Worm (Caenorhabditis elegans) whole organism, L1 larva: Measurements from ENCODE around the gene tub-1.
A peak's percentile ranks its signal among the peaks of the same experiment; 100 is the strongest.

Experiments used
- C04F5.9 ChIP-seq: sonication (generic microtip); optimal IDR thresholded peaks from 2 replicates; lab custom pipeline; 2016; ENCODE audit warnings: missing genetic modification characterization, missing compliant biosample characterization
- F16B12.6 ChIP-seq: fragments of 150-350 bp; optimal IDR thresholded peaks from 2 replicates; lab custom pipeline; 2014; ENCODE audit warnings: missing biosample characterization, missing genetic modification characterization
- aha-1 ChIP-seq: fragments of 150-350 bp; optimal IDR thresholded peaks from 2 replicates; lab custom pipeline; 2014; ENCODE audit warnings: missing biosample characterization, missing genetic modification characterization
- alr-1 ChIP-seq: fragments of 200-800 bp; sonication (Bioruptor generic); optimal IDR thresholded peaks from 2 replicates; lab custom pipeline; 2018; ENCODE audit warnings: borderline replicate concordance, mild to moderate bottlenecking, missing genetic modification characterization, missing compliant biosample characterization
- aly-2 ChIP-seq: fragments of 150-350 bp; optimal IDR thresholded peaks from 2 replicates; lab custom pipeline; 2014; ENCODE audit warnings: missing biosample characterization, missing genetic modification characterization
- ama-1 ChIP-seq: fragments of 150-350 bp; optimal IDR thresholded peaks from 2 replicates; lab custom pipeline; 2014
- blmp-1 ChIP-seq: fragments of 150-350 bp; optimal IDR thresholded peaks from 2 replicates; lab custom pipeline; 2014; ENCODE audit warnings: missing biosample characterization, missing genetic modification characterization
- ceh-82 ChIP-seq, 3 experiments: fragments of 150-350 bp in 1 of 3; sonication (generic microtip) in 2 of 3; optimal IDR thresholded peaks; 2 replicates each; lab custom pipeline; 2014 to 2017; ENCODE audit warnings: missing biosample characterization in 3 of 3, missing genetic modification characterization in 3 of 3
- ceh-90 ChIP-seq: sonication (generic microtip); optimal IDR thresholded peaks from 2 replicates; lab custom pipeline; 2016; ENCODE audit warnings: missing genetic modification characterization, missing compliant biosample characterization
- ces-1 ChIP-seq: fragments of 150-350 bp; optimal IDR thresholded peaks from 2 replicates; lab custom pipeline; 2014; ENCODE audit warnings: missing biosample characterization, missing genetic modification reagents, missing genetic modification characterization
- efl-1 ChIP-seq, 4 experiments: fragments of 150-350 bp; optimal IDR thresholded peaks in 3 of 4; peaks in 1 of 4; 1 replicate in 1 of 4; 2 replicates in 3 of 4; lab custom pipeline; 2014; ENCODE audit warnings: missing biosample characterization in 2 of 4, missing genetic modification characterization in 2 of 4, missing genetic modification reagents in 2 of 4
- efl-3 ChIP-seq: fragments of 200-800 bp; sonication (Bioruptor generic); optimal IDR thresholded peaks from 2 replicates; lab custom pipeline; 2018; ENCODE audit warnings: mild to moderate bottlenecking, missing genetic modification characterization, missing compliant biosample characterization
- egl-13 ChIP-seq: sonication (generic microtip); optimal IDR thresholded peaks from 2 replicates; lab custom pipeline; 2016; ENCODE audit warnings: missing genotype, missing genetic modification reagents, missing genetic modification characterization, missing compliant biosample characterization
- egl-27 ChIP-seq, 2 experiments: fragments of 150-350 bp in 1 of 2; sonication (generic microtip); optimal IDR thresholded peaks; 3 replicates each; lab custom pipeline; 2017 to 2018; ENCODE audit warnings: missing biosample characterization in 2 of 2, missing genetic modification characterization in 2 of 2, missing genetic modification reagents in 2 of 2
- elt-3 ChIP-seq, 6 experiments: fragments of 150-350 bp in 1 of 6; sonication (generic microtip); optimal IDR thresholded peaks; 2 replicates each; lab custom pipeline; 2017 to 2018; ENCODE audit warnings: missing biosample characterization in 6 of 6, missing genetic modification characterization in 6 of 6, inconsistent platforms in 1 of 6
- ets-5 ChIP-seq: fragments of 200-800 bp; sonication (Bioruptor generic); IDR thresholded peaks from 2 replicates; pipeline ENCODE4 v1.3.6; 2022; ENCODE audit warnings: missing genetic modification characterization, missing compliant biosample characterization
- fkh-8 ChIP-seq: sonication (generic microtip); optimal IDR thresholded peaks from 2 replicates; lab custom pipeline; 2016; ENCODE audit warnings: mild to moderate bottlenecking, missing genetic modification characterization, missing compliant biosample characterization
- hlh-17 ChIP-seq: fragments of 200-800 bp; sonication (Bioruptor generic); optimal IDR thresholded peaks from 2 replicates; lab custom pipeline; 2018; ENCODE audit warnings: missing genetic modification characterization, mild to moderate bottlenecking, missing compliant biosample characterization, moderate library complexity, borderline replicate concordance
- hlh-4 ChIP-seq: sonication (generic microtip); optimal IDR thresholded peaks from 2 replicates; lab custom pipeline; 2016; ENCODE audit warnings: mild to moderate bottlenecking, missing genetic modification characterization, missing compliant biosample characterization
- hpl-2 ChIP-seq: fragments of 150-350 bp; optimal IDR thresholded peaks from 2 replicates; lab custom pipeline; 2014; ENCODE audit warnings: missing biosample characterization, missing genetic modification reagents, missing genetic modification characterization
- jun-1 ChIP-seq: fragments of 150-350 bp; optimal IDR thresholded peaks from 2 replicates; lab custom pipeline; 2014; ENCODE audit warnings: missing biosample characterization, missing genetic modification reagents, missing genetic modification characterization
- lin-35 ChIP-seq, 2 experiments: fragments of 150-350 bp; optimal IDR thresholded peaks; 2 replicates each; lab custom pipeline; 2014; ENCODE audit warnings: missing biosample characterization in 2 of 2, missing genetic modification characterization in 2 of 2, missing genetic modification reagents in 2 of 2
- lin-39 ChIP-seq: fragments of 150-350 bp; optimal IDR thresholded peaks from 2 replicates; lab custom pipeline; 2014; ENCODE audit warnings: missing biosample characterization, missing genetic modification reagents, missing genetic modification characterization
- mab-9 ChIP-seq: fragments of 200-800 bp; sonication (Bioruptor generic); IDR thresholded peaks from 2 replicates; pipeline ENCODE4 v1.3.6; 2022; ENCODE audit warnings: missing genetic modification reagents, missing genetic modification characterization, missing compliant biosample characterization
- nhr-12 ChIP-seq: sonication (generic microtip); optimal IDR thresholded peaks from 2 replicates; lab custom pipeline; 2017; ENCODE audit warnings: missing biosample characterization, missing genetic modification characterization
- nhr-237 ChIP-seq: fragments of 150-350 bp; optimal IDR thresholded peaks from 2 replicates; lab custom pipeline; 2014; ENCODE audit warnings: missing biosample characterization, missing genetic modification characterization
- nhr-47 ChIP-seq: sonication (generic microtip); optimal IDR thresholded peaks from 2 replicates; lab custom pipeline; 2016; ENCODE audit warnings: mild to moderate bottlenecking, missing genetic modification characterization, moderate library complexity, missing compliant biosample characterization
- nhr-84 ChIP-seq: sonication (generic microtip); optimal IDR thresholded peaks from 2 replicates; lab custom pipeline; 2017; ENCODE audit warnings: missing biosample characterization, missing genetic modification characterization
- nhr-85 ChIP-seq: sonication (generic microtip); peaks from one replicate; lab custom pipeline; 2016; ENCODE audit warnings: missing genetic modification characterization, inconsistent platforms, missing compliant biosample characterization
- nhr-90 ChIP-seq: sonication (generic microtip); optimal IDR thresholded peaks from 2 replicates; lab custom pipeline; 2016; ENCODE audit warnings: mild to moderate bottlenecking, missing genetic modification characterization, missing compliant biosample characterization; ENCODE audit not compliant: poor library complexity
- pag-3 ChIP-seq: sonication (generic microtip); optimal IDR thresholded peaks from 2 replicates; lab custom pipeline; 2017; ENCODE audit warnings: missing genetic modification characterization, mild to moderate bottlenecking, missing compliant biosample characterization, antibody characterized with exemption, borderline replicate concordance; ENCODE audit not compliant: insufficient read depth
- pax-3 ChIP-seq: fragments of 200-800 bp; sonication (Bioruptor generic); optimal IDR thresholded peaks from 2 replicates; lab custom pipeline; 2018; ENCODE audit warnings: mild to moderate bottlenecking, missing genetic modification characterization, moderate library complexity, missing compliant biosample characterization
- rnt-1 ChIP-seq: sonication (generic microtip); optimal IDR thresholded peaks from 2 replicates; lab custom pipeline; 2016; ENCODE audit warnings: mild to moderate bottlenecking, missing genetic modification characterization, moderate library complexity, missing compliant biosample characterization
- skn-1 ChIP-seq: fragments of 150-350 bp; optimal IDR thresholded peaks from 2 replicates; lab custom pipeline; 2014; ENCODE audit warnings: missing biosample characterization, missing genetic modification characterization
- snpc-4 ChIP-seq: fragments of 150-350 bp; optimal IDR thresholded peaks from 2 replicates; lab custom pipeline; 2014; ENCODE audit warnings: missing biosample characterization, missing genetic modification characterization
- snu-23 ChIP-seq: sonication (generic microtip); optimal IDR thresholded peaks from 2 replicates; lab custom pipeline; 2016; ENCODE audit warnings: missing genetic modification characterization, missing compliant biosample characterization
- sox-4 ChIP-seq: sonication (generic microtip); optimal IDR thresholded peaks from 2 replicates; lab custom pipeline; 2016; ENCODE audit warnings: missing genetic modification characterization, missing compliant biosample characterization
- sptf-1 ChIP-seq: fragments of 150-350 bp; optimal IDR thresholded peaks from 2 replicates; lab custom pipeline; 2014; ENCODE audit warnings: missing biosample characterization, missing genetic modification characterization
- swsn-7 ChIP-seq: sonication (generic microtip); optimal IDR thresholded peaks from 2 replicates; lab custom pipeline; 2016; ENCODE audit warnings: missing genetic modification characterization, missing compliant biosample characterization
- tbx-2 ChIP-seq: sonication (generic microtip); optimal IDR thresholded peaks from 2 replicates; lab custom pipeline; 2016; ENCODE audit warnings: missing genetic modification characterization, missing compliant biosample characterization
- tlp-1 ChIP-seq: fragments of 150-350 bp; optimal IDR thresholded peaks from 2 replicates; lab custom pipeline; 2014; ENCODE audit warnings: missing biosample characterization, missing genetic modification characterization
- unc-30 ChIP-seq: sonication (generic microtip); optimal IDR thresholded peaks from 2 replicates; lab custom pipeline; 2017; ENCODE audit warnings: missing biosample characterization, missing genetic modification characterization
- vab-15 ChIP-seq: sonication (generic microtip); optimal IDR thresholded peaks from 2 replicates; lab custom pipeline; 2017; ENCODE audit warnings: missing genotype, mild to moderate bottlenecking, missing genetic modification characterization, missing compliant biosample characterization
- xbp-1 ChIP-seq: sonication (generic microtip); optimal IDR thresholded peaks from 2 replicates; lab custom pipeline; 2016; ENCODE audit warnings: missing genetic modification characterization, missing compliant biosample characterization
- zip-4 ChIP-seq: fragments of 200-800 bp; sonication (Bioruptor generic); optimal IDR thresholded peaks from 2 replicates; lab custom pipeline; 2018; ENCODE audit warnings: mild to moderate bottlenecking, missing genetic modification characterization, moderate library complexity, missing compliant biosample characterization

Gene tub-1

ce11 chrII:8199803-8200202 is 43.1 kb upstream of the tub-1 start (continued):
- TF ChIP-seq sox-4 (tag; lab: Kevin White, UChicago) (no peak), ces-1 (GFP tag; lab: Kevin White, UChicago) (no peak), ets-5 (GFP tag; lab: Robert Waterston, UW) (no peak), ceh-90 (tag; lab: Kevin White, UChicago) (no peak), skn-1 (no peak), alr-1 (tag; lab: Kevin White, UChicago) (no peak)

ce11 chrII:8198503-8198902 is 41.8 kb upstream of the tub-1 start, which contains the start of gene qua-1:
Gene qua-1 (plus strand): TSS chrII:8198803.
- no peak for TF ChIP-seq tlp-1 (tag; lab: Kevin White, UChicago)
- TF ChIP-seq efl-3 (GFP tag; lab: Kevin White, UChicago) = no peak
- no peak for TF ChIP-seq lin-39
- no peak for TF ChIP-seq ama-1 (lab: Kevin White, UChicago)
- no peak for TF ChIP-seq hpl-2 (GFP tag; lab: Kevin White, UChicago)
- no peak for TF ChIP-seq vab-15
- no peak for TF ChIP-seq C04F5.9
- no peak for TF ChIP-seq zip-4 (GFP tag; lab: Kevin White, UChicago)
- no peak for TF ChIP-seq tbx-2 (tag; lab: Kevin White, UChicago)
- TF ChIP-seq lin-35 (GFP tag; optimal IDR thresholded peaks at IDR 0.05; lab: Kevin White, UChicago) = no peak
- no peak for TF ChIP-seq hlh-4
- TF ChIP-seq nhr-237 = no peak
- TF ChIP-seq F16B12.6 (tag; lab: Kevin White, UChicago) = no peak
- TF ChIP-seq egl-13 = no peak
- no peak for TF ChIP-seq pax-3 (tag; lab: Kevin White, UChicago)
- TF ChIP-seq swsn-7 = no peak
- no peak for TF ChIP-seq nhr-12 (tag; lab: Kevin White, UChicago)
- no peak for TF ChIP-seq nhr-90 (tag; lab: Kevin White, UChicago)
- no peak for TF ChIP-seq nhr-47 (tag; lab: Kevin White, UChicago)

- TF ChIP-seq blmp-1 (tag; lab: Kevin White, UChicago) (peak; percentile 96), jun-1 (tag; lab: Kevin White, UChicago) (no peak)
- TF ChIP-seq, all 84 proteins: peak for 1
Observed at ce11 chrII:8193922-8194321, 37.2 kb upstream of the tub-1 start.

- TF ChIP-seq rnt-1 (no peak), xbp-1 (tag; lab: Kevin White, UChicago) (no peak), hlh-17 (GFP tag; lab: Kevin White, UChicago) (no peak)
Observed at ce11 chrII:8193126-8193525, 36.4 kb upstream of the tub-1 start, which contains the start of gene T05C12.9. Gene T05C12.9 (minus strand): TSS chrII:8193226.

- TF ChIP-seq fkh-8 = peak; percentile 85
- no peak for TF ChIP-seq aha-1 (tag; lab: Kevin White, UChicago)
Observed at ce11 chrII:8190455-8190854, 33.7 kb upstream of the tub-1 start, which contains the start of gene T05C12.8. Gene T05C12.8 (minus strand): TSS chrII:8190555.

ce11 chrII:8187516-8187915 is 30.8 kb upstream of the tub-1 start:
- peak; percentile 53 for TF ChIP-seq nhr-85
- no peak for TF ChIP-seq egl-27 (tag; optimal IDR thresholded peaks at IDR 0.05; lab: Kevin White, UChicago)
- TF ChIP-seq unc-30 (tag; lab: Kevin White, UChicago) = no peak
- TF ChIP-seq nhr-237 = no peak
- TF ChIP-seq lin-35 (GFP tag; optimal IDR thresholded peaks at IDR 0.05; lab: Kevin White, UChicago) = peak in 1 of 2 experiments; percentile 1
- TF ChIP-seq sptf-1 (tag; lab: Kevin White, UChicago) = no peak
- no peak for TF ChIP-seq snpc-4 (tag; lab: Kevin White, UChicago)
- TF ChIP-seq ceh-82 (tag; optimal IDR thresholded peaks at IDR 0.05; lab: Kevin White, UChicago) = no peak
- TF ChIP-seq swsn-7 = no peak
- TF ChIP-seq aly-2 = peak; percentile 5
- TF ChIP-seq efl-1 (optimal IDR thresholded peaks at IDR 0.05; lab: Kevin White, UChicago) = no peak
- TF ChIP-seq efl-1 (GFP tag; optimal IDR thresholded peaks at IDR 0.05 in 1 of 2; lab: Kevin White, UChicago) = no peak
- no peak for TF ChIP-seq nhr-84 (tag; lab: Kevin White, UChicago)
- TF ChIP-seq pag-3 (tag; lab: Kevin White, UChicago) = no peak
- TF ChIP-seq hlh-4 = no peak
- TF ChIP-seq elt-3 (tag; optimal IDR thresholded peaks at IDR 0.05; lab: Kevin White, UChicago) = no peak
- no peak for TF ChIP-seq mab-9
- no peak for TF ChIP-seq snu-23 (GFP tag; lab: Kevin White, UChicago)
- no peak for TF ChIP-seq tlp-1 (tag; lab: Kevin White, UChicago)
